Fruit fly (Drosophila melanogaster): Measurements from ENCODE around the gene CycJ.

CycJ gene

dm6 chr3L:3419369-3420232, 46.6 kb upstream of the CycJ start (continued):
- TF ChIP-seq CG18599 (GFP tag; optimal IDR thresholded peaks at IDR 0.05) (no peak), da (GFP tag; optimal IDR thresholded peaks at IDR 0.05) (no peak), CG6689 (GFP tag; IDR thresholded peaks at IDR 0.05) (0 out of 2 replicates have a peak, but pooled peaks have one; percentile 12), pfk (GFP tag; optimal IDR thresholded peaks at IDR 0.05) (no peak), CG10959 (GFP tag; IDR thresholded peaks at IDR 0.05) (no peak), knrl (GFP tag; IDR thresholded peaks at IDR 0.05; ENCODE audit: partially characterized antibody) (no peak), az2 (GFP tag; optimal IDR thresholded peaks at IDR 0.05) (no peak), gt (GFP tag; IDR thresholded peaks at IDR 0.05) (no peak), C15 (GFP tag; IDR thresholded peaks at IDR 0.05) (no peak), CG31388 (GFP tag; optimal IDR thresholded peaks at IDR 0.05) (no peak), ham (GFP tag; IDR thresholded peaks at IDR 0.05) (no peak), Elba2 (GFP tag; optimal IDR thresholded peaks at IDR 0.05) (peak; percentile 17), tap (tag; optimal IDR thresholded peaks at IDR 0.05) (no peak), Rfx (GFP tag; IDR thresholded peaks at IDR 0.05) (no peak), CG11504 (tag; optimal IDR thresholded peaks at IDR 0.05) (no peak), CG1602 (GFP tag; optimal IDR thresholded peaks at IDR 0.05) (no peak), CG14014 (GFP tag; IDR thresholded peaks at IDR 0.05) (no peak), sqz (GFP tag; optimal IDR thresholded peaks at IDR 0.05) (no peak), CG5180 (GFP tag; optimal IDR thresholded peaks at IDR 0.05) (no peak), CG12391 (tag; optimal IDR thresholded peaks at IDR 0.05) (no peak), CG3995 (GFP tag; optimal IDR thresholded peaks at IDR 0.05) (no peak), Hr39 (optimal IDR thresholded peaks at IDR 0.05) (no peak), CG17385 (GFP tag; optimal IDR thresholded peaks at IDR 0.05) (peak; percentile 14), Sin3A (optimal IDR thresholded peaks at IDR 0.05) (no peak), CG7786 (GFP tag; optimal IDR thresholded peaks at IDR 0.05) (no peak), sug (tag; optimal IDR thresholded peaks at IDR 0.05) (no peak), mam (GFP tag; optimal IDR thresholded peaks at IDR 0.05) (peak; percentile 1), Ravus (GFP tag; IDR thresholded peaks at IDR 0.05) (no peak), pho (GFP tag; optimal IDR thresholded peaks at IDR 0.05) (no peak), HHEX (GFP tag; optimal IDR thresholded peaks at IDR 0.05) (no peak), HmgD (GFP tag; optimal IDR thresholded peaks at IDR 0.05) (no peak), bab2 (GFP tag; optimal IDR thresholded peaks at IDR 0.05) (no peak), Hr3 (GFP tag; optimal IDR thresholded peaks at IDR 0.05) (no peak), Sry-δ (GFP tag; optimal IDR thresholded peaks at IDR 0.05) (no peak), ci (GFP tag; IDR thresholded peaks at IDR 0.05) (no peak), fd3F (GFP tag; optimal IDR thresholded peaks at IDR 0.05) (no peak), slbo (GFP tag; IDR thresholded peaks at IDR 0.05) (peak; percentile 7; the same call in 1 of the 2 replicates), CG14441 (GFP tag; IDR thresholded peaks at IDR 0.05) (0 out of 2 replicates have a peak, but pooled peaks have one; percentile 29), cas (GFP tag; IDR thresholded peaks at IDR 0.05) (no peak), ase (GFP tag; IDR thresholded peaks at IDR 0.05) (no peak), CG32532 (GFP tag; IDR thresholded peaks at IDR 0.05) (no peak), ftz-f1 (GFP tag; optimal IDR thresholded peaks at IDR 0.05) (no peak), CG12236 (GFP tag; optimal IDR thresholded peaks at IDR 0.05) (no peak), CG15479 (GFP tag; optimal IDR thresholded peaks at IDR 0.05) (no peak), psq (GFP tag; optimal IDR thresholded peaks at IDR 0.05) (no peak), Pdp1 (GFP tag; optimal IDR thresholded peaks at IDR 0.05) (peak in 1 of 2 experiments; percentile 61), dimm (GFP tag; IDR thresholded peaks at IDR 0.05) (no peak), CG15601 (tag; optimal IDR thresholded peaks at IDR 0.05) (no peak), Atf6 (GFP tag; IDR thresholded peaks at IDR 0.05) (no peak), dmrt11E (tag; optimal IDR thresholded peaks at IDR 0.05) (no peak), ewg (GFP tag; optimal IDR thresholded peaks at IDR 0.05) (no peak)
